Worm (Caenorhabditis elegans): ENCODE results near the gene F21C10.6.

F21C10.6 gene

DNA sequence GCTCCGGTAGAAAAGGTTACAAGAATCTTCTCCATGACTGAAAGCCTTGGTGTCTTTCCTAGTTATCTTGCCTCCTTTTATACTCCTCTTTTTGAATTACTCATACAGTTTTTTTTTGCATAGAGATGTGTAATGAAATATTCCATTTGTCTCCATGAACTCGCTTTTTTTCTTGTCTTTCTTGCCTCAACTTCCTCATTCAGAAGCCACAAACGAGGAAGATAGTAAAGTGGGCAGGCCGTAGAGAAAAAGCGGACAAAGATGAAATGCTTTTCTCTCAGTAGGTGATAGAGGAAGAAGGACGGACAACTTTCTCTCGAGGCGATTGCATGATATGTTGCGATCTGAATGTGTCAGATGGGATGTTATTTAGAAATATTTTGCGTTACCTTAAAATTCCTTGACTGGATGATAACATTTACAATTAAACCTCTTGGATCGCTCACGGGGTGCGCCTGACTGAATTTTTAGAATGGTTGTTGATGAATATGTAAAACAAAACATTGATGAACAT is 38.7 kb downstream of the F21C10.6 start, which contains the start of gene col-145:
TSS of gene col-145 (minus strand) at position 51 of the 514 bp plus-strand sequence.
- TF ChIP-seq flt-1 (GFP tag; IDR thresholded peaks at IDR 0.05): no peak
- no peak for TF ChIP-seq ets-7 (tag; optimal IDR thresholded peaks at IDR 0.05)
- no peak for TF ChIP-seq tra-4 (tag; optimal IDR thresholded peaks at IDR 0.05)
- no peak for TF ChIP-seq pes-1 (GFP tag; IDR thresholded peaks at IDR 0.05)
- TF ChIP-seq tbx-37 (GFP tag; conservative IDR thresholded peaks at IDR 0.05): no peak
- TF ChIP-seq hnd-1 (tag; optimal IDR thresholded peaks at IDR 0.05): no peak
- TF ChIP-seq B0310.2 (tag; optimal IDR thresholded peaks at IDR 0.05): no peak
- TF ChIP-seq hmg-4 (GFP tag; optimal IDR thresholded peaks at IDR 0.05): no peak
- TF ChIP-seq ceh-13 (GFP tag; optimal IDR thresholded peaks at IDR 0.05): no peak
- no peak for TF ChIP-seq tbx-11 (GFP tag; IDR thresholded peaks at IDR 0.05)

DNA sequence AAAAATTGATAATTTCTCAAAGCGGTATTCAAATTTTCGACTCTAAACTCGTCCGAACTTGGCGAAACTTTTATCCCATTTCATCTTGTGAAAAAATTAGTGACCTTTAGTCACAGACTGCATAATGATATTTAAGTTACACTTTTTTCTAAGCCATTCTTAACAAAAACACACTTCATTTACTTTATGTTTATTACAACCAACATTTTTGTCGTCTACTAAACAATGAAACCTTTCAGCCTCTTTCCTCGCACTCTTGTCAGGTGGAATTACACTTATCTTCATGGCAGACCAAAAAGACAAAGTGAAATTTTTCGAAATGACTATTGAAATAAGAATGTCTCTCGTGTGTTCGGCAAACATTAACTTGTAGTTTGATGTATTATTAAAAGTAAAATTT is 39.6 kb downstream of the F21C10.6 start:
- TF ChIP-seq tbx-37 (GFP tag; conservative IDR thresholded peaks at IDR 0.05) (no peak), F13C5.2 (tag; optimal IDR thresholded peaks at IDR 0.05) (no peak), scrt-1 (GFP tag; IDR thresholded peaks at IDR 0.05) (no peak)

DNA sequence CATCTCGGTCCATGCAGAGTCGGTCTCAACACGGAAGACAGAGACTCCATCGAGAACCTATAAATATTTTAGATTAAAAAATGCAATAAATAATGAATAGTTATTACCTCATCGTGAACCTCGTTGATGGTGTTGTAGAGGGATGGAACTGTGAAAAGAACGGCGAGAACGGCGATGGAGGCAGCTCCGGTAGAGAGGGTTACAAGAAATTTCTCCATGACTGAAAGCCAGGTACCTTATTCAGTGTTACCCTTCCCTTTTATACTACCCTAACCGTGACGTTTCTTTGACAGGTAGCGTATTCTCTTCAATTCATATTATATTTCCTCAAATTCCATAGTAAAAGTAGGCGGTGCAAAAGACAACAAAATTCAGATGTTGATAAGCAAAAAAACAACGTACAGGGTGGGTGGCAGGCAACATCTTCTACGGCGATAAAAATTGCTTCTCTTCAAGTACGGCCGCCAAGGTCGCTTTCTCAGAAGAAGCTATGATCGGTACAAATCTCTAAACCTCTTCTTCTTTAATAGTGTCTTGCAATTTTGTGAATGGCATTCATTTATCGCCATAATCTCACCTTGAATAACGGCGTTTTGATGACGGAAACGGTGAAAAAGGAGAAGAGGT is 40.9 kb downstream of the F21C10.6 start, which contains the start of gene col-10:
TSS of gene col-10 (minus strand) at position 235 of the 627 bp plus-strand sequence.
- TF ChIP-seq ets-7 (tag; optimal IDR thresholded peaks at IDR 0.05) (no peak), scrt-1 (GFP tag; IDR thresholded peaks at IDR 0.05) (no peak), ceh-36 (tag; optimal IDR thresholded peaks at IDR 0.05) (no peak), aly-1 (tag; optimal IDR thresholded peaks at IDR 0.05) (no peak), flt-1 (GFP tag; IDR thresholded peaks at IDR 0.05) (no peak), F13C5.2 (tag; optimal IDR thresholded peaks at IDR 0.05) (no peak), tbx-37 (GFP tag; conservative IDR thresholded peaks at IDR 0.05) (no peak), pes-1 (GFP tag; IDR thresholded peaks at IDR 0.05) (no peak), hmbx-1 (tag; optimal IDR thresholded peaks at IDR 0.05) (no peak), sea-1 (GFP tag; conservative IDR thresholded peaks at IDR 0.05) (no peak)

DNA sequence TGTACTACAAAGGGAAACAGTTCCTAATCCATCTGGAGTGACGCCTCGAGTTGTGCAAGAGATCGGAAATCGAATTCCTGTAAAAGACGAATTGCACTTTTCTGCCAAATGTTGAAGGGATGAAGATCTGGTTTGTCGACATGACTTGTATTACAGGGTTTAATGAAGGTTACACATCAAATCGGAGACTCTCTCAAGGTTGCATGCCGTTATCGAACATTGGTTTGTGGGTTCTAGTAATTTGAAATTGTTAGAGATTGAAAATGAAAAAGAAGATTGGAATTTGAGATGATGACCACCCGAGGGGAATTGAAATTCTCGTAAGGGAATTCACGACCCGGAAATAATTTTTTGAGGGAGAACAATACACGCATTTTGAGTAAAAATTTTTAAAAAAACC is 42.0 kb downstream of the F21C10.6 start:
- TF ChIP-seq B0310.2 (tag; optimal IDR thresholded peaks at IDR 0.05): no peak
- no peak for TF ChIP-seq ama-1 (optimal IDR thresholded peaks at IDR 0.05)
- TF ChIP-seq hnd-1 (tag; optimal IDR thresholded peaks at IDR 0.05): no peak
- no peak for TF ChIP-seq hmg-4 (GFP tag; optimal IDR thresholded peaks at IDR 0.05)
- no peak for TF ChIP-seq flt-1 (GFP tag; IDR thresholded peaks at IDR 0.05)
- TF ChIP-seq tbx-11 (GFP tag; IDR thresholded peaks at IDR 0.05): no peak
- no peak for TF ChIP-seq ceh-36 (tag; optimal IDR thresholded peaks at IDR 0.05)
- no peak for TF ChIP-seq tbx-37 (GFP tag; conservative IDR thresholded peaks at IDR 0.05)
- no peak for TF ChIP-seq pes-1 (GFP tag; IDR thresholded peaks at IDR 0.05)
- no peak for TF ChIP-seq hmbx-1 (tag; optimal IDR thresholded peaks at IDR 0.05)
- TF ChIP-seq sea-1 (GFP tag; conservative IDR thresholded peaks at IDR 0.05): no peak
- TF ChIP-seq scrt-1 (GFP tag; IDR thresholded peaks at IDR 0.05): no peak
- TF ChIP-seq tra-4 (tag; optimal IDR thresholded peaks at IDR 0.05): no peak
- TF ChIP-seq ets-7 (tag; optimal IDR thresholded peaks at IDR 0.05): no peak
- no peak for TF ChIP-seq F13C5.2 (tag; optimal IDR thresholded peaks at IDR 0.05)
- no peak for TF ChIP-seq ceh-13 (GFP tag; optimal IDR thresholded peaks at IDR 0.05)
- no peak for TF ChIP-seq aly-1 (tag; optimal IDR thresholded peaks at IDR 0.05)

DNA sequence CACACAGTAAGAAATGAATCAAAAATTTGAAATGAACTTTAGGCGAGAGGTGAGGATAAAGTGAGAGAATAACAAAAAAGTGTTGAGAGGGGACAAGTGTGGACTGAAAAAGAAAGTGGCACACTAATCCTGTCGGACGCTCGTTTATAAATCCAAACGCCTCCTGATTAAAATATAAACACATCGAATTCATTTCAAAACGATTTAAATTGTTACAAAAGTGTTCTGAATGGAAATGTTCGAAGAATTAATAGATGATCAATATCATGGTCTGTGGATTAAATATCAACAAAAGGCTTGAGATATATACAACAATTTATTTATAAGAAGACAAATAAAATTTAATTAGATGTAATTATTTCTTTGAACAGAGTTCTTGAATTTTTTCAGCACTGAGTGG is 43.8 kb downstream of the F21C10.6 start, which contains the start of gene B0222.11:
TSS of gene B0222.11 (minus strand) at position 101 of the 400 bp plus-strand sequence.
- TF ChIP-seq ama-1 (optimal IDR thresholded peaks at IDR 0.05) (no peak), hnd-1 (tag; optimal IDR thresholded peaks at IDR 0.05) (no peak)

DNA sequence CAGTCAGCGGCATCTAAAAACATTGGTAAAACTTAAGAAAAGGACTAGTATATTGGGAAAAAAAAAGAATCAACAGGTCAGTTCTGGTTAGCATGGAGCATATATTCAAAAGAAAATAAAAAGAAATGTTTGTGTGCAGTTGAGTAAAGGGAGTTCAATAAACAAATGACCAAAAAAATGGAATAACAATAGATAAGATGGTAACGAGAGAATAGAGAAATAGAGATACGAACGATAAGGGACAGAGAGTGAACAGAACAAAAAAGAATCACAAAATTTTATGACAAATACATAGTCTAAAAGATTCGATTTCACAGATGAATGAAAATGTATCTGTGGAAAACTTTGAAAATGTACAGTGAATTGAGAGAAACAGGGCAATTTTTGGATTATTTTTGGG is 48.7 kb downstream of the F21C10.6 start, which contains the start of gene gad-3:
TSS of gene gad-3 (minus strand) at position 17 of the 400 bp plus-strand sequence.
- no peak for TF ChIP-seq pes-1 (GFP tag; IDR thresholded peaks at IDR 0.05)
- TF ChIP-seq hnd-1 (tag; optimal IDR thresholded peaks at IDR 0.05): no peak
- TF ChIP-seq scrt-1 (GFP tag; IDR thresholded peaks at IDR 0.05): no peak
- TF ChIP-seq ceh-13 (GFP tag; optimal IDR thresholded peaks at IDR 0.05): no peak
- no peak for TF ChIP-seq hmbx-1 (tag; optimal IDR thresholded peaks at IDR 0.05)
- no peak for TF ChIP-seq tra-4 (tag; optimal IDR thresholded peaks at IDR 0.05)
- TF ChIP-seq flt-1 (GFP tag; IDR thresholded peaks at IDR 0.05): no peak
- no peak for TF ChIP-seq ets-7 (tag; optimal IDR thresholded peaks at IDR 0.05)
- TF ChIP-seq tbx-11 (GFP tag; IDR thresholded peaks at IDR 0.05): no peak
- no peak for TF ChIP-seq ama-1 (optimal IDR thresholded peaks at IDR 0.05)
- no peak for TF ChIP-seq ceh-36 (tag; optimal IDR thresholded peaks at IDR 0.05)
- no peak for TF ChIP-seq B0310.2 (tag; optimal IDR thresholded peaks at IDR 0.05)
- TF ChIP-seq aly-1 (tag; optimal IDR thresholded peaks at IDR 0.05): no peak
- TF ChIP-seq tbx-37 (GFP tag; conservative IDR thresholded peaks at IDR 0.05): no peak
- no peak for TF ChIP-seq hmg-4 (GFP tag; optimal IDR thresholded peaks at IDR 0.05)
- TF ChIP-seq F13C5.2 (tag; optimal IDR thresholded peaks at IDR 0.05): no peak
- TF ChIP-seq sea-1 (GFP tag; conservative IDR thresholded peaks at IDR 0.05): no peak

DNA sequence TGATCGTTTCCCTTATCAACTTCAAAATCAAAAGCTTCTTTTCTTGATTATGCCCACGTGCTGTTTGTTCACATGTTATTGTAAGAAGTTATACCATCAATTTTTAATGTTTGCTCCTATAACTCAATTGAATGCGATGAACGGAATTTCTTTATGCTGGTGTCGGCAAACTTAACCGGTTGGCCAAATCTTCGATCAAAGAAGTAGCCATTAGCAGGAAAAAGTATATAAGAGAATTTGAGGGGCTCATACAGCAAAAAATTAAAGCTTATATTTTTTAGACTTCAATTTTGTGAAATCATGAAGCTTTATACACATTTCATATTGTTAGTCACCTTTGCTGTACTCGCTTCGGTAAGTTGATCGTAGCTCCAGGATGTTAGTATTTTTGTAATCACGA is 49.5 kb downstream of the F21C10.6 start, which contains the start of gene pqn-16:
TSS of gene pqn-16 (plus strand) at position 301 of the 400 bp plus-strand sequence.
- TF ChIP-seq ceh-13 (GFP tag; optimal IDR thresholded peaks at IDR 0.05): no peak
- TF ChIP-seq tra-4 (tag; optimal IDR thresholded peaks at IDR 0.05): no peak
- no peak for TF ChIP-seq B0310.2 (tag; optimal IDR thresholded peaks at IDR 0.05)
- TF ChIP-seq F13C5.2 (tag; optimal IDR thresholded peaks at IDR 0.05): no peak
- no peak for TF ChIP-seq hnd-1 (tag; optimal IDR thresholded peaks at IDR 0.05)

Measured in whole organism, early embryonic.